Worm (Caenorhabditis elegans) whole organism, L3 larva: ENCODE measurements around the gene K12D12.4.

Experiments used
- R02D3.7 ChIP-seq: fragments of 150-350 bp; optimal IDR thresholded peaks from 2 replicates; lab custom pipeline; 2014; ENCODE audit warnings: missing biosample characterization, missing genetic modification characterization
- jun-1 ChIP-seq: fragments of 150-350 bp; optimal IDR thresholded peaks from 2 replicates; lab custom pipeline; 2014; ENCODE audit warnings: missing biosample characterization, missing genetic modification reagents, missing genetic modification characterization
- nhr-23 ChIP-seq: fragments of 150-350 bp; optimal IDR thresholded peaks from 2 replicates; lab custom pipeline; 2014; ENCODE audit warnings: missing biosample characterization, missing genetic modification reagents, missing genetic modification characterization
- nhr-237 ChIP-seq: fragments of 150-350 bp; optimal IDR thresholded peaks from 2 replicates; lab custom pipeline; 2014; ENCODE audit warnings: missing biosample characterization, missing genetic modification characterization
- nhr-43 ChIP-seq: sonication (generic microtip); optimal IDR thresholded peaks from 2 replicates; lab custom pipeline; 2016; ENCODE audit warnings: mild to moderate bottlenecking, missing genetic modification characterization, missing compliant biosample characterization; ENCODE audit not compliant: poor library complexity, severe bottlenecking
- pha-4 ChIP-seq: fragments of 150-350 bp; optimal IDR thresholded peaks from 2 replicates; lab custom pipeline; 2014; ENCODE audit warnings: missing biosample characterization, missing genetic modification reagents, missing genetic modification characterization
- unc-62 ChIP-seq: fragments of 150-350 bp; sonication (generic microtip); optimal IDR thresholded peaks from 4 replicates; lab custom pipeline; 2014; ENCODE audit warnings: missing biosample characterization, missing genetic modification reagents, missing genetic modification characterization
- ztf-4 ChIP-seq: fragments of 150-350 bp; optimal IDR thresholded peaks from 2 replicates; lab custom pipeline; 2014; ENCODE audit warnings: missing biosample characterization, missing genetic modification characterization

DNA sequence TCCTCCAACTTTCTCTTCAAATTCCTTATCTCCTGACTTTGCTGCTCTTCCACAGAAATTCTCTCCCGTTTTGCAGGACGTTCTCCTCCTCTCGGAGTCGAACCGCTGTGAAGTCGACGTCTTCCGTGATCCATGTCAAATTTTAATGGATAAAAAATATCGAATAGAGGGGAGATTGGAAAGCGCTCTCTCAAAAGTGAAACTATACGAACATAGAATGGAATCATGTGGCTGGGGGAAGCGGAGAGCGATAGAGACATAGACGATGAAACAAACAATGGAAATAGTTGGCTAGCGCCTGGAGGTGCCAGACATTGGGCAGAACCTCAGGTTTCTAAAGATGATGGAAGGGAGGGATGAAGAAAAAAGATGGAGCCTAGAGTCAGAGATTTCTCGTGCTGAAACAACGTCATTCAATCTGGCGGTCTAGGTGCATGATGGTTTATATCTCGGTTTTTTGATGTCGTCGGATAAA lies 51.6 kb downstream of the K12D12.4 start, which contains the start of gene F43G6.8:
- TF ChIP-seq nhr-23 (tag; lab: Kevin White, UChicago) (peak; percentile 35), ztf-4 (tag; lab: Kevin White, UChicago) (no peak), pha-4 (tag; lab: Kevin White, UChicago) (no peak), nhr-43 (tag; lab: Kevin White, UChicago) (no peak), jun-1 (tag; lab: Kevin White, UChicago) (no peak), unc-62 (GFP tag; lab: Kevin White, UChicago) (no peak), nhr-237 (tag; lab: Kevin White, UChicago) (no peak), R02D3.7 (no peak)
